Fruit fly (Drosophila melanogaster) whole organism, embryonic: ENCODE measurements around the gene Cdc5.
A peak's percentile ranks its signal among the peaks of the same experiment; 100 is the strongest.

Experiments
- ATbp ChIP-seq: fragments of 200-800 bp; sonication (Bioruptor generic); optimal IDR thresholded peaks from 2 replicates; lab custom pipeline; 2017; ENCODE audit warnings: missing biosample characterization, mild to moderate bottlenecking, missing genetic modification characterization, missing genetic modification reagents
- Atf-2 ChIP-seq: fragments of 200-800 bp; sonication (Bioruptor generic); optimal IDR thresholded peaks from 2 replicates; lab custom pipeline; 2016; ENCODE audit warnings: missing biosample characterization, missing genetic modification characterization
- Atf3 ChIP-seq: fragments of 200-800 bp; sonication (Bioruptor generic); optimal IDR thresholded peaks from 3 replicates; lab custom pipeline; 2016; ENCODE audit warnings: missing biosample characterization, missing genetic modification characterization
- Awh ChIP-seq: fragments of 200-800 bp; sonication (Bioruptor generic); IDR thresholded peaks from 2 replicates; pipeline ENCODE4, ENCODE4 v1.3.6; 2022; ENCODE audit warnings: missing biosample characterization, missing genetic modification characterization
- C15 ChIP-seq: fragments of 200-800 bp; sonication (Bioruptor generic); IDR thresholded peaks from 3 replicates; pipeline ENCODE4 v1.3.6; 2022; ENCODE audit warnings: missing biosample characterization, missing genetic modification characterization
- CG10654 ChIP-seq: fragments of 200-800 bp; sonication (Bioruptor generic); optimal IDR thresholded peaks from 2 replicates; lab custom pipeline; 2016; ENCODE audit warnings: missing biosample characterization, missing genetic modification characterization
- CG11085 ChIP-seq: fragments of 200-800 bp; sonication (Bioruptor generic); IDR thresholded peaks from 2 replicates; pipeline ENCODE4 v1.3.6; 2022; ENCODE audit warnings: missing biosample characterization, missing genetic modification characterization
- CG12769 ChIP-seq: fragments of 200-800 bp; sonication (Bioruptor generic); optimal IDR thresholded peaks from 2 replicates; lab custom pipeline; 2019; ENCODE audit warnings: missing biosample characterization, mild to moderate bottlenecking, missing genetic modification characterization, moderate library complexity
- CG17359 ChIP-seq: fragments of 200-800 bp; sonication (Bioruptor generic); optimal IDR thresholded peaks from 3 replicates; lab custom pipeline; 2018; ENCODE audit warnings: missing biosample characterization, mild to moderate bottlenecking, missing genetic modification characterization, moderate library complexity
- CG18476 ChIP-seq: fragments of 200-800 bp; sonication (Bioruptor generic); optimal IDR thresholded peaks from 2 replicates; lab custom pipeline; 2016; ENCODE audit warnings: missing biosample characterization, mild to moderate bottlenecking, missing genetic modification characterization
- CG30403 ChIP-seq: fragments of 200-800 bp; sonication (Bioruptor generic); optimal IDR thresholded peaks from 3 replicates; lab custom pipeline; 2016; ENCODE audit warnings: missing biosample characterization, missing genetic modification characterization
- CG31388 ChIP-seq: fragments of 200-800 bp; sonication (Bioruptor generic); optimal IDR thresholded peaks from 2 replicates; lab custom pipeline; 2016; ENCODE audit warnings: missing biosample characterization, missing genetic modification characterization
- CG32532 ChIP-seq: fragments of 200-800 bp; sonication (Bioruptor generic); IDR thresholded peaks from 2 replicates; pipeline ENCODE4 v1.3.6; 2022; ENCODE audit warnings: missing biosample characterization, missing genetic modification characterization
- CG3281 ChIP-seq: fragments of 200-800 bp; sonication (Bioruptor generic); optimal IDR thresholded peaks from 3 replicates; lab custom pipeline; 2017; ENCODE audit warnings: missing biosample characterization, mild to moderate bottlenecking, missing genetic modification characterization
- CG33213 ChIP-seq: fragments of 200-800 bp; sonication (Bioruptor generic); optimal IDR thresholded peaks from 3 replicates; lab custom pipeline; 2016; ENCODE audit warnings: missing biosample characterization, missing genetic modification characterization
- CG33557 ChIP-seq: fragments of 200-800 bp; sonication (Bioruptor generic); optimal IDR thresholded peaks from 2 replicates; lab custom pipeline; 2019; ENCODE audit warnings: missing biosample characterization, mild to moderate bottlenecking, missing genetic modification characterization, moderate library complexity
- CG3847 ChIP-seq: fragments of 200-800 bp; sonication (Bioruptor generic); IDR thresholded peaks from 2 replicates; pipeline ENCODE4 v1.3.6; 2022; ENCODE audit warnings: missing biosample characterization, missing genetic modification characterization
- CG4404 ChIP-seq: fragments of 200-800 bp; sonication (Bioruptor generic); IDR thresholded peaks from 2 replicates; pipeline ENCODE4 v1.3.6; 2022; ENCODE audit warnings: missing biosample characterization, missing genetic modification characterization
- CG8089 ChIP-seq: fragments of 200-800 bp; sonication (Bioruptor generic); optimal IDR thresholded peaks from 3 replicates; lab custom pipeline; 2016; ENCODE audit warnings: missing biosample characterization, missing genetic modification characterization
- CG9609 ChIP-seq: fragments of 200-800 bp; sonication (Bioruptor generic); optimal IDR thresholded peaks from 3 replicates; lab custom pipeline; 2016; ENCODE audit warnings: missing biosample characterization, missing genetic modification characterization
- Chrac-16 ChIP-seq: fragments of 200-800 bp; sonication (Bioruptor generic); optimal IDR thresholded peaks from 3 replicates; lab custom pipeline; 2016; ENCODE audit warnings: missing biosample characterization, missing genetic modification characterization
- Dfd ChIP-seq, 2 experiments: fragments of >200 bp; optimal IDR thresholded peaks; 2 replicates each; lab custom pipeline; 2017; ENCODE audit warnings: missing biosample characterization in 2 of 2, missing genetic modification characterization in 2 of 2
- E2f1 ChIP-seq: fragments of 200-800 bp; sonication (Bioruptor generic); IDR thresholded peaks from 2 replicates; pipeline ENCODE4 v1.3.6; 2022; ENCODE audit warnings: missing biosample characterization, missing genetic modification characterization
- Ets97D ChIP-seq: fragments of 200-800 bp; sonication (Bioruptor generic); optimal IDR thresholded peaks from 3 replicates; lab custom pipeline; 2016; ENCODE audit warnings: missing biosample characterization, missing genetic modification characterization
- Fer2 ChIP-seq: fragments of 200-800 bp; sonication (Bioruptor generic); optimal IDR thresholded peaks from 2 replicates; lab custom pipeline; 2018; ENCODE audit warnings: missing biosample characterization, mild to moderate bottlenecking, missing genetic modification characterization, moderate library complexity
- HmgD ChIP-seq: fragments of 200-800 bp; sonication (Bioruptor generic); optimal IDR thresholded peaks from 3 replicates; lab custom pipeline; 2016; ENCODE audit warnings: missing biosample characterization, missing genetic modification characterization
- Lhr ChIP-seq: fragments of 200-800 bp; sonication (Bioruptor generic); optimal IDR thresholded peaks from 3 replicates; lab custom pipeline; 2017; ENCODE audit warnings: mild to moderate bottlenecking, missing biosample characterization, missing genetic modification reagents, missing genetic modification characterization
- Myb ChIP-seq: fragments of 200-800 bp; sonication (Bioruptor generic); optimal IDR thresholded peaks from 2 replicates; lab custom pipeline; 2016; ENCODE audit warnings: missing biosample characterization, missing genetic modification characterization
- Rfx ChIP-seq: fragments of 200-800 bp; sonication (Bioruptor generic); IDR thresholded peaks from 2 replicates; pipeline ENCODE4 v1.3.6; 2022; ENCODE audit warnings: missing biosample characterization, missing genetic modification characterization
- Sox100B ChIP-seq: fragments of 200-800 bp; sonication (Bioruptor generic); optimal IDR thresholded peaks from 3 replicates; lab custom pipeline; 2018; ENCODE audit warnings: missing biosample characterization, mild to moderate bottlenecking, missing genetic modification characterization
- Tbp ChIP-seq: fragments of >200 bp; optimal IDR thresholded peaks from 2 replicates; lab custom pipeline; 2018; ENCODE audit warnings: missing biosample characterization, missing genetic modification characterization
- YL-1 ChIP-seq: fragments of 200-800 bp; sonication (Bioruptor generic); optimal IDR thresholded peaks from 3 replicates; lab custom pipeline; 2017; ENCODE audit warnings: missing biosample characterization, mild to moderate bottlenecking, missing genetic modification characterization
- bsh ChIP-seq, 2 experiments: fragments of 200-800 bp; sonication (Bioruptor generic); optimal IDR thresholded peaks; 2 replicates each; lab custom pipeline; 2017 to 2018; ENCODE audit warnings: mild to moderate bottlenecking in 2 of 2, missing biosample characterization in 2 of 2, missing genetic modification characterization in 2 of 2, moderate library complexity in 1 of 2
- cg ChIP-seq: fragments of 200-800 bp; sonication (Bioruptor generic); optimal IDR thresholded peaks from 3 replicates; lab custom pipeline; 2019; ENCODE audit warnings: missing biosample characterization, mild to moderate bottlenecking, missing genetic modification characterization, moderate library complexity
- dpn ChIP-seq, 2 experiments: fragments of 200-800 bp; sonication (Bioruptor generic); optimal IDR thresholded peaks; 3 replicates each; lab custom pipeline; 2016; ENCODE audit warnings: missing biosample characterization in 2 of 2, missing genetic modification characterization in 2 of 2
- fd102C ChIP-seq: fragments of 200-800 bp; sonication (Bioruptor generic); optimal IDR thresholded peaks from 2 replicates; lab custom pipeline; 2018; ENCODE audit warnings: missing biosample characterization, mild to moderate bottlenecking, missing genetic modification characterization, moderate library complexity
- gt ChIP-seq: fragments of 200-800 bp; sonication (Bioruptor generic); IDR thresholded peaks from 2 replicates; pipeline ENCODE4 v1.3.6; 2022; ENCODE audit warnings: missing biosample characterization, missing genetic modification characterization
- insv ChIP-seq, 2 experiments: fragments of 200-800 bp; sonication (Bioruptor generic); optimal IDR thresholded peaks; 3 replicates each; lab custom pipeline; 2016 to 2018; ENCODE audit warnings: missing biosample characterization in 2 of 2, missing genetic modification characterization in 2 of 2
- lmd ChIP-seq: fragments of 200-800 bp; sonication (Bioruptor generic); IDR thresholded peaks from 2 replicates; pipeline ENCODE4 v1.3.6; 2022; ENCODE audit warnings: missing biosample characterization, missing genetic modification characterization
- lola ChIP-seq, 3 experiments: fragments of >200 bp in 2 of 3; fragments of 200-800 bp in 1 of 3; sonication (Bioruptor generic) in 1 of 3; optimal IDR thresholded peaks; 2 replicates each; lab custom pipeline; 2017 to 2019; ENCODE audit warnings: missing biosample characterization in 3 of 3, missing genetic modification characterization in 3 of 3, mild to moderate bottlenecking in 1 of 3, moderate library complexity in 1 of 3
- nerfin-1 ChIP-seq: fragments of 200-800 bp; sonication (Bioruptor generic); optimal IDR thresholded peaks from 3 replicates; lab custom pipeline; 2019; ENCODE audit warnings: missing biosample characterization, mild to moderate bottlenecking, missing genetic modification characterization, moderate library complexity
- nerfin-2 ChIP-seq: fragments of 200-800 bp; sonication (Bioruptor generic); IDR thresholded peaks from 2 replicates; pipeline ENCODE4 v1.3.6; 2022; ENCODE audit warnings: missing biosample characterization, missing genetic modification characterization; ENCODE audit not compliant: partially characterized antibody
- pho ChIP-seq: fragments of 200-800 bp; sonication (Bioruptor generic); optimal IDR thresholded peaks from 2 replicates; lab custom pipeline; 2016; ENCODE audit warnings: missing biosample characterization, missing genetic modification characterization
- run ChIP-seq: fragments of 200-800 bp; sonication (Bioruptor generic); optimal IDR thresholded peaks from 3 replicates; lab custom pipeline; 2018; ENCODE audit warnings: missing biosample characterization, mild to moderate bottlenecking, missing genetic modification characterization
- sima ChIP-seq: fragments of 200-800 bp; sonication (Bioruptor generic); optimal IDR thresholded peaks from 2 replicates; lab custom pipeline; 2016; ENCODE audit warnings: missing biosample characterization, missing genetic modification characterization
- sisA ChIP-seq: fragments of 200-800 bp; sonication (Bioruptor generic); IDR thresholded peaks from 2 replicates; pipeline ENCODE4 v1.3.6; 2022; ENCODE audit warnings: missing biosample characterization, missing genetic modification characterization
- sqz ChIP-seq: fragments of 200-800 bp; sonication (Bioruptor generic); optimal IDR thresholded peaks from 3 replicates; lab custom pipeline; 2018; ENCODE audit warnings: missing biosample characterization, mild to moderate bottlenecking, missing genetic modification characterization
- trem ChIP-seq: fragments of 200-800 bp; optimal IDR thresholded peaks from 3 replicates; lab custom pipeline; 2019; ENCODE audit warnings: missing biosample characterization, mild to moderate bottlenecking, missing genetic modification characterization, moderate library complexity
- vnd ChIP-seq: fragments of 200-800 bp; sonication (Bioruptor generic); IDR thresholded peaks from 3 replicates; pipeline ENCODE4 v1.3.6; 2022; ENCODE audit warnings: missing biosample characterization, missing genetic modification characterization; ENCODE audit not compliant: partially characterized antibody
- wdn ChIP-seq: fragments of 200-800 bp; sonication (Bioruptor generic); IDR thresholded peaks from 2 replicates; pipeline ENCODE4 v1.3.6; 2022; ENCODE audit warnings: missing biosample characterization, missing genetic modification characterization
- zen2 ChIP-seq: fragments of 200-800 bp; sonication (Bioruptor generic); IDR thresholded peaks from 3 replicates; pipeline ENCODE4 v1.3.6; 2022; ENCODE audit warnings: missing biosample characterization, missing genetic modification characterization; ENCODE audit not compliant: partially characterized antibody

The Cdc5 gene

DNA sequence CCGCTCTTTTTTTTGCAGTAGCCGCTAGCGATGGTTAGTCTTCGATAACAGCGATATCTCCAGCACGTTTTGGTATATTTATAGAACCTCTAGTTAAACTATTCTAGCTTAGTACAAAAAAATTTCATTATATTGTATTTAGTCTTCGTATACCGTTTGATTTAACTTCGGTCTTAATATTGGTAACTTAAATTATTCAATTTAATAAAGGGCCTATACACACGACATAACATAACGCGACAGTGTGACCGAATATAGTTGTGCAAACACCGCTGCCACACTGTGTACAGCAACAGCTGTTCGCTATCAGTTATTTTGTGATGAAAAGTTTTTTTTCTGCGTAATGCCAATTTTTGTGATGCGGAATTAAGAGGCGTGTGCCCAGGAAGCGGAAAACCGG is at the start of gene Cdc5, which contains the start of gene CG1233 (continued):
- TF ChIP-seq cg (GFP tag; lab: Kevin White, UChicago) (no peak), sima (GFP tag; lab: Kevin White, UChicago) (no peak), CG18476 (GFP tag; lab: Kevin White, UChicago) (no peak), trem (tag; lab: Kevin White, UChicago) (peak; percentile 87), CG32532 (GFP tag; lab: Robert Waterston, UW) (peak; percentile 42), CG4404 (no peak), E2f1 (no peak; the same call in 1 of the 2 replicates), CG17359 (tag; lab: Kevin White, UChicago) (no peak), CG31388 (GFP tag; lab: Kevin White, UChicago) (no peak), CG10654 (GFP tag; lab: Kevin White, UChicago) (no peak), CG8089 (GFP tag; lab: Kevin White, UChicago) (peak; percentile 17), fd102C (GFP tag; lab: Kevin White, UChicago) (peak; percentile 41), Ets97D (peak; percentile 75), zen2 (no peak), Fer2 (tag; lab: Kevin White, UChicago) (no peak), lola (GFP tag; optimal IDR thresholded peaks at IDR 0.05; lab: Kevin White, UChicago) (peak in 1 of 3 experiments; percentile 70), Sox100B (GFP tag; lab: Kevin White, UChicago) (no peak), CG30403 (GFP tag; lab: Kevin White, UChicago) (no peak), CG33213 (GFP tag; lab: Kevin White, UChicago) (peak; percentile 27), wdn (GFP tag; lab: Robert Waterston, UW) (no peak), sisA (GFP tag; lab: Robert Waterston, UW) (no peak), HmgD (GFP tag; lab: Kevin White, UChicago) (no peak), C15 (GFP tag; lab: Robert Waterston, UW) (no peak), Lhr (no peak), YL-1 (peak; percentile 93), Myb (GFP tag; lab: Kevin White, UChicago) (peak; percentile 29), CG9609 (GFP tag; lab: Kevin White, UChicago) (peak; percentile 31), CG11085 (GFP tag; lab: Robert Waterston, UW) (no peak), Atf-2 (GFP tag; lab: Kevin White, UChicago) (no peak), CG3847 (GFP tag; lab: Robert Waterston, UW) (peak; percentile 77), dpn (GFP tag; optimal IDR thresholded peaks at IDR 0.05; lab: Kevin White, UChicago) (peak in 1 of 2 experiments; percentile 26), sqz (GFP tag; lab: Kevin White, UChicago) (peak; percentile 93), pho (GFP tag; lab: Kevin White, UChicago) (peak; percentile 50), vnd (GFP tag; lab: Robert Waterston, UW) (peak; percentile 49; the same call in 2 of the 3 replicates), nerfin-2 (GFP tag; lab: Robert Waterston, UW) (no peak), CG33557 (GFP tag; lab: Kevin White, UChicago) (peak; percentile 26), bsh (GFP tag; optimal IDR thresholded peaks at IDR 0.05; lab: Kevin White, UChicago) (peak in 1 of 2 experiments; percentile 42), Dfd (GFP tag; optimal IDR thresholded peaks at IDR 0.05; lab: Kevin White, UChicago) (no peak), ATbp (GFP tag; lab: Kevin White, UChicago) (no peak), Awh (GFP tag; lab: Robert Waterston, UW) (no peak), Chrac-16 (peak; percentile 20), lmd (GFP tag; lab: Robert Waterston, UW) (0 out of 2 replicates have a peak, but pooled peaks have one; percentile 18), CG3281 (no peak), Atf3 (GFP tag; lab: Kevin White, UChicago) (peak; percentile 15), insv (GFP tag; optimal IDR thresholded peaks at IDR 0.05; lab: Kevin White, UChicago) (peak in 1 of 2 experiments; percentile 10), nerfin-1 (tag; lab: Kevin White, UChicago) (no peak), Rfx (GFP tag; lab: Robert Waterston, UW) (peak; percentile 70), run (tag; lab: Kevin White, UChicago) (no peak), CG12769 (tag; lab: Kevin White, UChicago) (no peak), gt (GFP tag; lab: Robert Waterston, UW) (no peak), Tbp (GFP tag; lab: Kevin White, UChicago) (no peak)
